Worm (Caenorhabditis elegans): ENCODE data around the gene E02H9.7.
A peak's percentile ranks its signal among the peaks of the same experiment; 100 is the strongest.

Gene E02H9.7

DNA sequence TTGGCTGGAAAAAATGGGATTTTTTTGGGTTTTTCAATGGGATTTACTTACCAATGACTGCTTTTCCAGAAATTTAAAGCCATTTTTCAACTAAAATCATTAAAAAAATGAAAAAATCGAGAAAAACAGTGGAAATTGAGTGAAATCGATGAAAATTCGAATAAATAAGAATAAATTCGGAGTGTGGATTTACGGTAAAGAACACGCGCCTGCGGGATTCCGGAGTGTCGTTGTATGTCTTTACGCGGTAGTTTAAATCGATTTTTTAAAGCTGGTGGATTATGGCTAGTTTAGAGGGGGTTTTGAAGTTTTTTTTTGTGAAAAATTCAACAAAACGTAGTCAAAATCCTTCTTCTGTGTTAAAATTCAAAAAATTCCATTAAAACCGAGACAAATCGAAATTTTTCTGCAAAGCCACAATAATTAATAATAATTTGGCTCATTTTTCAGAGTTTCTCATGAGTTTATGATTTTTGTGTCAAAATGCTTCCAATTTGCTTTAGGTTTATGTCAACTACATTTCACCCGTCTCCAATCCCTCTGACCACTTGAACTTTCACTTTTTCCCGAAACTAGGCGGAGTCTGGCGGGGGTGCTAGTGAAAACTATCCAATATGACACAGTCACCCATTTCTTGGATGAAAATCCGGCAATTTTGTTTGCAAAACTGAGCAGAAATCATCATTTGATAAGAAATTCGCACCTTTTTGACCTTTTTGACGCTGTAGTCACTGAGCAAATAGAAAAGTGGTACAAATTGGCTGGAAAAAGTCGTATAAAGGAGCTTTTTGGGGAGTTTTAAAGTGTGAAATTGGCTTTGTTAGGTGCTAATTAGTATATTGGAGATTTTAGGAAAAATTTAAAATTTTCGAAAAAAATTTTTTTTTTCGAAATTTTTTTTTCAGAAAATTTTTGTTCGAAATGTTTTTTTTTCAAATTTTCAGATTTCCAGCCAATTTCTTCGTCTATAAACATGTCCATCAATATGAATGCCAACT, 44.0 kb downstream of the E02H9.7 start, which contains the start of the genes cic-1 and strm-1 (continued):
- no peak for TF ChIP-seq nhr-12 (tag; optimal IDR thresholded peaks at IDR 0.05)
- peak; percentile 92 to 96 (median 95) for TF ChIP-seq dpl-1 (GFP tag; optimal IDR thresholded peaks at IDR 0.05)
- TF ChIP-seq ceh-8 (GFP tag; optimal IDR thresholded peaks at IDR 0.05), result no peak
- TF ChIP-seq nhr-76 (tag; optimal IDR thresholded peaks at IDR 0.05), result no peak
- no peak for TF ChIP-seq rnt-1 (tag; optimal IDR thresholded peaks at IDR 0.05)
- TF ChIP-seq fkh-10 (GFP tag; optimal IDR thresholded peaks at IDR 0.05), result no peak
- TF ChIP-seq tbx-2 (tag; optimal IDR thresholded peaks at IDR 0.05), result peak; percentile 66
- TF ChIP-seq nhr-28 (tag; optimal IDR thresholded peaks at IDR 0.05), result no peak
- TF ChIP-seq nhr-71 (tag; optimal IDR thresholded peaks at IDR 0.05), result no peak
- TF ChIP-seq lin-13 (GFP tag; optimal IDR thresholded peaks at IDR 0.05), result no peak
- no peak for TF ChIP-seq mdl-1 (tag; optimal IDR thresholded peaks at IDR 0.05)
- peak; percentile 55 for TF ChIP-seq mep-1 (tag; optimal IDR thresholded peaks at IDR 0.05)
- peak; percentile 55 for TF ChIP-seq dsc-1 (tag; optimal IDR thresholded peaks at IDR 0.05)
- TF ChIP-seq aly-2 (tag; optimal IDR thresholded peaks at IDR 0.05), result peak; percentile 2
- TF ChIP-seq hlh-17 (GFP tag; optimal IDR thresholded peaks at IDR 0.05; ENCODE audit: borderline replicate concordance), result no peak
- TF ChIP-seq lir-3 (tag; optimal IDR thresholded peaks at IDR 0.05; ENCODE audit: poor library complexity), result no peak
- peak; percentile 12 for TF ChIP-seq fos-1 (tag; optimal IDR thresholded peaks at IDR 0.05)
- no peak for TF ChIP-seq sup-37 (GFP tag; optimal IDR thresholded peaks at IDR 0.05)
- no peak for TF ChIP-seq ztf-4 (tag; optimal IDR thresholded peaks at IDR 0.05)
- no peak for TF ChIP-seq zag-1 (tag; optimal IDR thresholded peaks at IDR 0.05)
- TF ChIP-seq pax-3 (tag; optimal IDR thresholded peaks at IDR 0.05), result no peak
- no peak for TF ChIP-seq ama-1 (optimal IDR thresholded peaks at IDR 0.05)
- TF ChIP-seq ceh-63 (GFP tag; optimal IDR thresholded peaks at IDR 0.05), result no peak
- no peak for TF ChIP-seq tlp-1 (tag; optimal IDR thresholded peaks at IDR 0.05)
- no peak for TF ChIP-seq ets-5 (GFP tag; IDR thresholded peaks at IDR 0.05)
- peak; percentile 64 for TF ChIP-seq swsn-7 (tag; optimal IDR thresholded peaks at IDR 0.05)
- TF ChIP-seq C16A3.4 (tag; optimal IDR thresholded peaks at IDR 0.05), result peak; percentile 60
- peak; percentile 43 for TF ChIP-seq fkh-8 (tag; optimal IDR thresholded peaks at IDR 0.05)
- no peak for TF ChIP-seq nhr-20 (tag; optimal IDR thresholded peaks at IDR 0.05)
- TF ChIP-seq nhr-84 (tag; optimal IDR thresholded peaks at IDR 0.05), result no peak
- no peak for TF ChIP-seq aha-1 (tag; optimal IDR thresholded peaks at IDR 0.05)
- TF ChIP-seq fkh-4 (tag; optimal IDR thresholded peaks at IDR 0.05; ENCODE audit: borderline replicate concordance), result no peak
- TF ChIP-seq efl-1 (optimal IDR thresholded peaks at IDR 0.05), result peak; percentile 80 to 96
- TF ChIP-seq efl-1 (GFP tag; optimal IDR thresholded peaks at IDR 0.05 in 1 of 2), result peak; percentile 96 to 99
- TF ChIP-seq elt-3 (tag; optimal IDR thresholded peaks at IDR 0.05), result peak in 1 of 6 experiments; percentile 33
- TF ChIP-seq zip-4 (GFP tag; optimal IDR thresholded peaks at IDR 0.05), result no peak
- TF ChIP-seq pag-3 (tag; optimal IDR thresholded peaks at IDR 0.05; ENCODE audit: borderline replicate concordance, insufficient read depth), result no peak
- peak; percentile 62 for TF ChIP-seq unc-86 (tag; optimal IDR thresholded peaks at IDR 0.05)
- TF ChIP-seq C34B4.2 (tag; optimal IDR thresholded peaks at IDR 0.05), result no peak
- no peak for TF ChIP-seq elt-2 (tag; optimal IDR thresholded peaks at IDR 0.05)
- TF ChIP-seq unc-30 (tag; optimal IDR thresholded peaks at IDR 0.05), result no peak
- peak; percentile 99 for TF ChIP-seq blmp-1 (tag; optimal IDR thresholded peaks at IDR 0.05)
- no peak for TF ChIP-seq lin-14 (GFP tag; optimal IDR thresholded peaks at IDR 0.05)
- no peak for TF ChIP-seq unc-130 (tag; optimal IDR thresholded peaks at IDR 0.05)
- TF ChIP-seq lsy-2 (tag; optimal IDR thresholded peaks at IDR 0.05), result peak; percentile 80 to 84
- no peak for TF ChIP-seq C04F5.9 (tag; optimal IDR thresholded peaks at IDR 0.05)
- TF ChIP-seq unc-98 (GFP tag; IDR thresholded peaks at IDR 0.05), result no peak
- TF ChIP-seq isw-1 (GFP tag; IDR thresholded peaks at IDR 0.05), result peak; percentile 55
- no peak for TF ChIP-seq vab-15 (tag; optimal IDR thresholded peaks at IDR 0.05)
- TF ChIP-seq lin-39 (tag; optimal IDR thresholded peaks at IDR 0.05), result peak; percentile 56
- peak; percentile 85 for TF ChIP-seq snu-23 (GFP tag; optimal IDR thresholded peaks at IDR 0.05)
